Fruit fly (Drosophila melanogaster) whole organism, pupa: ENCODE measurements around the gene dls.

Experiments
- CG10348 ChIP-seq: fragments of 200-800 bp; sonication (Bioruptor generic); IDR thresholded peaks from 2 replicates; pipeline ENCODE4 v1.3.6; 2022; ENCODE audit warnings: missing biosample characterization, missing genetic modification characterization
- CG12605 ChIP-seq: fragments of 200-800 bp; sonication (Bioruptor generic); IDR thresholded peaks from 2 replicates; pipeline ENCODE4 v1.3.6; 2022; ENCODE audit warnings: missing biosample characterization, missing genetic modification characterization
- CG13204 ChIP-seq: fragments of 200-800 bp; sonication (Bioruptor generic); optimal IDR thresholded peaks from 2 replicates; lab custom pipeline; 2018; ENCODE audit warnings: missing biosample characterization, mild to moderate bottlenecking, missing genetic modification characterization, moderate library complexity
- CG14655 ChIP-seq: fragments of 200-800 bp; sonication (Bioruptor generic); optimal IDR thresholded peaks from 3 replicates; lab custom pipeline; 2017; ENCODE audit warnings: mild to moderate bottlenecking, missing biosample characterization, missing genetic modification reagents, missing genetic modification characterization
- CG15710 ChIP-seq: fragments of 200-800 bp; sonication (Bioruptor generic); optimal IDR thresholded peaks from 2 replicates; lab custom pipeline; 2018; ENCODE audit warnings: missing biosample characterization, mild to moderate bottlenecking, missing genetic modification characterization, moderate library complexity
- CG17806 ChIP-seq: fragments of 200-800 bp; sonication (Bioruptor generic); optimal IDR thresholded peaks from 2 replicates; lab custom pipeline; 2018; ENCODE audit warnings: missing biosample characterization, mild to moderate bottlenecking, missing genetic modification characterization, moderate library complexity
- CG32121 ChIP-seq: fragments of 200-800 bp; sonication (Bioruptor generic); IDR thresholded peaks from 2 replicates; pipeline ENCODE4 v1.3.6; 2022; ENCODE audit warnings: missing biosample characterization, missing genetic modification characterization
- CG34367 ChIP-seq: fragments of 200-800 bp; sonication (Bioruptor generic); optimal IDR thresholded peaks from 2 replicates; lab custom pipeline; 2018; ENCODE audit warnings: missing biosample characterization, mild to moderate bottlenecking, missing genetic modification characterization
- CG4496 ChIP-seq: fragments of 200-800 bp; sonication (Bioruptor generic); IDR thresholded peaks from 3 replicates; pipeline ENCODE4 v1.3.6; 2022; ENCODE audit warnings: missing biosample characterization, missing genetic modification characterization
- CG8159 ChIP-seq: fragments of 200-800 bp; sonication (Bioruptor generic); optimal IDR thresholded peaks from 3 replicates; lab custom pipeline; 2018; ENCODE audit warnings: missing biosample characterization, mild to moderate bottlenecking, missing genetic modification characterization, moderate library complexity
- CG8301 ChIP-seq: fragments of 200-800 bp; sonication (Bioruptor generic); optimal IDR thresholded peaks from 2 replicates; lab custom pipeline; 2018; ENCODE audit warnings: missing biosample characterization, mild to moderate bottlenecking, missing genetic modification characterization
- CG9948 ChIP-seq: fragments of 200-800 bp; sonication (Bioruptor generic); optimal IDR thresholded peaks from 2 replicates; lab custom pipeline; 2018; ENCODE audit warnings: missing biosample characterization, mild to moderate bottlenecking, missing genetic modification characterization, moderate library complexity
- D1 ChIP-seq: fragments of 200-800 bp; sonication (Bioruptor generic); optimal IDR thresholded peaks from 2 replicates; lab custom pipeline; 2018; ENCODE audit warnings: missing biosample characterization, mild to moderate bottlenecking, missing genetic modification characterization, moderate library complexity
- EcR ChIP-seq: fragments of 200-800 bp; sonication (Bioruptor generic); optimal IDR thresholded peaks from 3 replicates; lab custom pipeline; 2019; ENCODE audit warnings: missing biosample characterization, missing genetic modification characterization, mild to moderate bottlenecking, moderate library complexity, missing genetic modification reagents
- Ets98B ChIP-seq: fragments of 200-800 bp; sonication (Bioruptor generic); IDR thresholded peaks from 2 replicates; pipeline ENCODE4 v1.3.6; 2022; ENCODE audit warnings: missing biosample characterization, missing genetic modification characterization
- Pif1A ChIP-seq: fragments of 200-800 bp; sonication (Bioruptor generic); optimal IDR thresholded peaks from 3 replicates; lab custom pipeline; 2016; ENCODE audit warnings: missing biosample characterization, missing genetic modification characterization
- Pif1B ChIP-seq: fragments of 200-800 bp; sonication (Bioruptor generic); optimal IDR thresholded peaks from 3 replicates; lab custom pipeline; 2016; ENCODE audit warnings: missing biosample characterization, missing genetic modification characterization
- Snoo ChIP-seq: fragments of 200-800 bp; sonication (Bioruptor generic); optimal IDR thresholded peaks from 3 replicates; lab custom pipeline; 2017; ENCODE audit warnings: missing biosample characterization, mild to moderate bottlenecking, missing genetic modification characterization, inconsistent platforms
- fd96Ca ChIP-seq: fragments of 200-800 bp; sonication (Bioruptor generic); IDR thresholded peaks from 3 replicates; pipeline ENCODE4 v1.3.6; 2022; ENCODE audit warnings: missing biosample characterization, missing genetic modification characterization
- gl ChIP-seq: fragments of 200-800 bp; sonication (Bioruptor generic); optimal IDR thresholded peaks from 2 replicates; lab custom pipeline; 2018; ENCODE audit warnings: missing biosample characterization, mild to moderate bottlenecking, missing genetic modification characterization
- rn ChIP-seq: fragments of 200-800 bp; sonication (Bioruptor generic); IDR thresholded peaks from 2 replicates; pipeline ENCODE4 v1.3.6; 2022; ENCODE audit warnings: missing biosample characterization, missing genetic modification characterization

The dls gene

DNA sequence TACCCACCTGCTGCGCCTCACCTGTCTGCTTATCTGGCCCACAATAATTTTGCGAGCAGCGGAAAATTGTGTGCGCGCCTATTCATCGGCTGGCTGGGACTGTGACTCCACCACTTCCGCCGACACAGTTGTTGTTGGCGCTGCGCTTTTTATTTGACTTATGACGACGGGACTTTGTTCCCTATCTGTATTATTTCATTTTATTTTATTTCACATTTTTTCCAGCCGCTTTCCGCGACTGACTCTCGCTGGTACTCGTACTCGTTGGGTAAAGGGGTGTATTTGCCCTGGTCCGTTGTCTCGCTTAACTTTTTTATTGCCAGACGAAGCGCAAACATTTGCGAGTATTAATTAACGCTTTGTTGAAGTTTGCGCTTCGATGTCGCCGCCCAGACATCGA is 10.2 kb upstream of the dls start:
- TF ChIP-seq rn (GFP tag; lab: Robert Waterston, UW) (0 out of 2 replicates have a peak, but pooled peaks have one; percentile 13), CG4496 (GFP tag; lab: Robert Waterston, UW) (0 out of 3 replicates have a peak, but pooled peaks have one; percentile 30), CG13204 (peak; percentile 86), Pif1A (GFP tag; lab: Kevin White, UChicago) (peak; percentile 29), CG34367 (tag; lab: Kevin White, UChicago) (no peak), Snoo (tag; lab: Kevin White, UChicago) (peak; percentile 39), EcR (peak; percentile 38), Pif1B (GFP tag; lab: Kevin White, UChicago) (peak; percentile 39), fd96Ca (peak; percentile 60; the same call in 1 of the 3 replicates), CG17806 (tag; lab: Kevin White, UChicago) (no peak), CG8159 (tag; lab: Kevin White, UChicago) (no peak), CG32121 (GFP tag; lab: Robert Waterston, UW) (0 out of 2 replicates have a peak, but pooled peaks have one; percentile 37), gl (tag; lab: Kevin White, UChicago) (peak; percentile 48)

DNA sequence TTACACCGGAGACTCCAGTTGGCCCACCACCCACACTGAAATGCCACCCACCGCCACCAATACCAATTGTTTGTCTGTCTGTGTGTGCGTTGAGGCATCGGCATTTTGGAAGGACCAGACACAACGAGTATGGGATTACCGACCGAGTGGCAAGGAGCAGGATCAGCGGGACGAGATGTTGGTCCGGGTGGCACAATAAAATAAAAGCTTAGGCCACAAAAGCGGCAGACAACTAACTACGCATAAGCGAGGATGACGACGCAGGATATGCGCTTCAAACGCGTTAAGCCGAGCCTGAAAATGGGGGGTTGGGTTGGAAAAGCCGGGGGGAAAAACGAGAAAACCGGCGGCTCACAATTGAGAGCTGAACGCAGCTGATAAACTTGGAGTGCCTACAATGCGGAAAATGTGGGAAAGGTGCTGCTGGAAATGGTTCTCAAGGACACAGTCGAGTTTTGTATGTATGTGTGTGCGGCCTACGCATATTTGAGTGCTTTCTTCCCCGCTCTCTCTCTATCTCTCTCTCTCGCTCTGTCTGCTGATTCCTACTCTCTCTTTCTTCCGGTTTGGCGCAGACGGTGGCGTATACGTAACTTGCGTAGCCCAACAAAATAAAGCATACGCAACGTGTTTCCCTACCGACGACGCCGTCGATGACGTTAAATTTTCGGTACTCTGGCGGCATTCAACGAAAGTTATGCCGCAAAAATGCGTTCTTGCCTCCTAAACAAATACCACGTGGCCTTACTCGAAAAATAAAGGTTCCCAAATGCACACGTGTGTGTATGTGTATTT is 8.4 kb upstream of the dls start:
- TF ChIP-seq D1 (tag; lab: Kevin White, UChicago) (no peak), CG13204 (peak; percentile 20), CG8301 (tag; lab: Kevin White, UChicago) (no peak)

DNA sequence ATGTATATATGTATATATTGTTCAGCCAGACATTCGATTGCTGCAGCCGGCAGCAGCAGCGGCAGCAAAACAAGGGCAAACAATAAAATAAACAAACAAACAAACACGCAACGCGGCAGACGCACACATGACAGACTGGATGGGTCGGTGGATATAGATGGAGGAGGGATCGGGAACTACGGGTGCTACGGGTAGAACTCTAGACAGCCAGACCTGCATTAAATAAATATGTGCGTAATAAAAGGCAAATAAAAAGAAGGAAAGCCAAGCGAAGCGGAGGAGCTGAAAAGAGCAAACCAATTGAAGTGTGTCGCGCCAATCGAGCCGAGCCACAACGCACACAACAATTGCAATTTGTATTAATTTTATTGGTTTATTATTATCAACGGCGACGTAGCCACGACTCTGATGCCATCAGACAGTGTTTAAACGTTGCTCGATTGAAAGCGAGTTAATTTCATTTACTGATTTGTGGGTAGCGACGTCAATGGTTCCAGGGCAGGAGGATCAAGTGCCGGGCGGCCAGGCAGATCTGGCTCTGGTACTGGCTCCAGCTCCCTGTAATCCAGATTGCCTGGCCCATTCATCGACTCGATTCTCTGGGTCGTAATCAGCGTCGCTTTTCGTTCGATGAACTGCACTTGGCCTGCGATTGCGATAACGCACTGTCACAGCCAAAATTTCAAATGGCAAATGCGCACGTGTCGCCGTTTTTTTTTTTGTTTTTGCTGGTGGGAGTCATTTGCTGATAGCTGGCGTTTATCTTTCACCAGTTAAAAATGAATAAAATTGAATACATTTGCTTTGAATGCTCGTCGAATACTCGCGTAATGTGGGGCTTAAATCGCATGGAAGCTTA is 7.0 kb upstream of the dls start:
- TF ChIP-seq EcR, result peak; percentile 86
- peak; percentile 80 for TF ChIP-seq Pif1B (GFP tag; lab: Kevin White, UChicago)
- TF ChIP-seq CG15710 (tag; lab: Kevin White, UChicago), result peak; percentile 61
- TF ChIP-seq gl (tag; lab: Kevin White, UChicago), result peak; percentile 87
- TF ChIP-seq CG13204, result peak; percentile 91
- no peak for TF ChIP-seq CG10348 (GFP tag; lab: Robert Waterston, UW)
- TF ChIP-seq CG12605 (GFP tag; lab: Robert Waterston, UW), result peak; percentile 78
- peak; percentile 80 for TF ChIP-seq CG4496 (GFP tag; lab: Robert Waterston, UW)
- peak; percentile 42; the same call in 1 of the 2 replicates for TF ChIP-seq Ets98B
- TF ChIP-seq Pif1A (GFP tag; lab: Kevin White, UChicago), result peak; percentile 77
- peak; percentile 65; the same call in 1 of the 2 replicates for TF ChIP-seq CG32121 (GFP tag; lab: Robert Waterston, UW)
- TF ChIP-seq CG9948 (tag; lab: Kevin White, UChicago), result peak; percentile 46
- peak; percentile 54 for TF ChIP-seq CG8301 (tag; lab: Kevin White, UChicago)
- TF ChIP-seq fd96Ca, result peak; percentile 70; the same call in 2 of the 3 replicates
- peak; percentile 63 for TF ChIP-seq CG8159 (tag; lab: Kevin White, UChicago)
- TF ChIP-seq Snoo (tag; lab: Kevin White, UChicago), result peak; percentile 82
- peak; percentile 65 for TF ChIP-seq CG34367 (tag; lab: Kevin White, UChicago)
- no peak for TF ChIP-seq rn (GFP tag; lab: Robert Waterston, UW)
- TF ChIP-seq CG14655, result peak; percentile 68
- TF ChIP-seq D1 (tag; lab: Kevin White, UChicago), result peak; percentile 35
- peak; percentile 52 for TF ChIP-seq CG17806 (tag; lab: Kevin White, UChicago)

DNA sequence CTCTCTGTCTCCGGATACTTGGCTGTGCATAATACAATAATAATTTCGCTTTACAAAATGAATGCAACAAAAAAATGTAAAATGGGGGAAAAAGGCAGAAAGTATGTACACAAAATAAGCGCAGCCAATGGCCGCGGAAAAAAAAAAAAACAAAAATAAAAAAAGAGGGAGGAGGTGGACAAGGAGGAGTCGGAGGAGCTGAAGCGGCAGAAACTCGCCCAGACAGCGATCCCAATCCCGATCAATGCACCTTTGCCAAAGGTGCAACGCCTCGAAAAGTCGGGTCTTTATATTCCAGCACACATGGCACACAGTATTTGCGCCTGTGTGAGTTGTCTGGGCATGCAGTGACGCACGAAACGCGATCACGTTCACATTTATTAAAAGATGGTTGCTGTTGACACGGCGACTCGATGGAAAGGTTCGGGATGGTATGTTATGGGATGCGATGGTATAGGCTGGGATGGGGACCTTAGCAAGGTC is 5.6 kb upstream of the dls start:
- TF ChIP-seq Ets98B (peak; percentile 15; the same call in 1 of the 2 replicates), CG13204 (peak; percentile 60), CG14655 (no peak), rn (GFP tag; lab: Robert Waterston, UW) (no peak), Pif1B (GFP tag; lab: Kevin White, UChicago) (peak; percentile 47), gl (tag; lab: Kevin White, UChicago) (peak; percentile 13), CG34367 (tag; lab: Kevin White, UChicago) (no peak), CG9948 (tag; lab: Kevin White, UChicago) (no peak), CG32121 (GFP tag; lab: Robert Waterston, UW) (no peak), CG15710 (tag; lab: Kevin White, UChicago) (no peak), Pif1A (GFP tag; lab: Kevin White, UChicago) (peak; percentile 68), CG8301 (tag; lab: Kevin White, UChicago) (no peak), fd96Ca (peak; percentile 30; the same call in 1 of the 3 replicates), Snoo (tag; lab: Kevin White, UChicago) (peak; percentile 96), D1 (tag; lab: Kevin White, UChicago) (no peak), CG4496 (GFP tag; lab: Robert Waterston, UW) (peak; percentile 69; the same call in 2 of the 3 replicates), CG12605 (GFP tag; lab: Robert Waterston, UW) (no peak), EcR (peak; percentile 99), CG17806 (tag; lab: Kevin White, UChicago) (no peak), CG10348 (GFP tag; lab: Robert Waterston, UW) (no peak), CG8159 (tag; lab: Kevin White, UChicago) (peak; percentile 27)
